Fruit fly (Drosophila melanogaster): ENCODE results near the gene Gli.
A peak's percentile ranks its signal among the peaks of the same experiment; 100 is the strongest.

Gene Gli

dm6 chr2L:15773013-15773412, 10.5 kb upstream of the Gli start, which contains the start of gene CG31826:
Gene CG31826 (minus strand): TSS chr2L:15773113.
- TF ChIP-seq CG9948 (tag; optimal IDR thresholded peaks at IDR 0.05) (no peak), rn (GFP tag; IDR thresholded peaks at IDR 0.05) (no peak), Pif1A (GFP tag; optimal IDR thresholded peaks at IDR 0.05) (no peak), CG32121 (GFP tag; IDR thresholded peaks at IDR 0.05) (no peak), CG17806 (tag; optimal IDR thresholded peaks at IDR 0.05) (no peak), CG8159 (tag; optimal IDR thresholded peaks at IDR 0.05) (no peak), CG34367 (tag; optimal IDR thresholded peaks at IDR 0.05) (no peak), Ets98B (GFP tag; IDR thresholded peaks at IDR 0.05) (no peak), Snoo (tag; optimal IDR thresholded peaks at IDR 0.05) (no peak), fd96Ca (GFP tag; IDR thresholded peaks at IDR 0.05) (no peak), CG15710 (tag; optimal IDR thresholded peaks at IDR 0.05) (no peak), EcR (GFP tag; optimal IDR thresholded peaks at IDR 0.05) (no peak), CG14655 (GFP tag; optimal IDR thresholded peaks at IDR 0.05) (no peak), Pif1B (GFP tag; optimal IDR thresholded peaks at IDR 0.05) (no peak), CG4496 (GFP tag; IDR thresholded peaks at IDR 0.05) (no peak), CG12605 (GFP tag; IDR thresholded peaks at IDR 0.05) (no peak)

dm6 chr2L:15770978-15771377, 8.4 kb upstream of the Gli start, which contains the start of gene Ku80:
Gene Ku80 (minus strand): TSS chr2L:15771159.
- TF ChIP-seq CG14655 (GFP tag; optimal IDR thresholded peaks at IDR 0.05) (no peak), CG12605 (GFP tag; IDR thresholded peaks at IDR 0.05) (no peak), D1 (tag; optimal IDR thresholded peaks at IDR 0.05) (peak; percentile 29)

dm6 chr2L:15768097-15768496, 5.5 kb upstream of the Gli start, which contains the start of gene wek:
Gene wek (minus strand): TSS chr2L:15768349.
- TF ChIP-seq CG15710 (tag; optimal IDR thresholded peaks at IDR 0.05) (no peak), CG4496 (GFP tag; IDR thresholded peaks at IDR 0.05) (no peak), CG14655 (GFP tag; optimal IDR thresholded peaks at IDR 0.05) (no peak), EcR (GFP tag; optimal IDR thresholded peaks at IDR 0.05) (no peak), Ets98B (GFP tag; IDR thresholded peaks at IDR 0.05) (no peak), CG17806 (tag; optimal IDR thresholded peaks at IDR 0.05) (no peak), CG10348 (GFP tag; IDR thresholded peaks at IDR 0.05) (no peak), gl (tag; optimal IDR thresholded peaks at IDR 0.05) (no peak), rn (GFP tag; IDR thresholded peaks at IDR 0.05) (no peak), CG9948 (tag; optimal IDR thresholded peaks at IDR 0.05) (no peak), CG8159 (tag; optimal IDR thresholded peaks at IDR 0.05) (no peak), CG12605 (GFP tag; IDR thresholded peaks at IDR 0.05) (no peak; the same call in none of the 2 replicates), Snoo (tag; optimal IDR thresholded peaks at IDR 0.05) (no peak), CG8301 (tag; optimal IDR thresholded peaks at IDR 0.05) (no peak), Pif1B (GFP tag; optimal IDR thresholded peaks at IDR 0.05) (no peak), CG32121 (GFP tag; IDR thresholded peaks at IDR 0.05) (no peak), Pif1A (GFP tag; optimal IDR thresholded peaks at IDR 0.05) (no peak), CG13204 (GFP tag; optimal IDR thresholded peaks at IDR 0.05) (no peak), D1 (tag; optimal IDR thresholded peaks at IDR 0.05) (no peak), fd96Ca (GFP tag; IDR thresholded peaks at IDR 0.05) (no peak)

- TF ChIP-seq Ets98B (GFP tag; IDR thresholded peaks at IDR 0.05) (no peak), CG10348 (GFP tag; IDR thresholded peaks at IDR 0.05) (no peak), CG13204 (GFP tag; optimal IDR thresholded peaks at IDR 0.05) (no peak), Pif1B (GFP tag; optimal IDR thresholded peaks at IDR 0.05) (no peak), CG15710 (tag; optimal IDR thresholded peaks at IDR 0.05) (no peak), Snoo (tag; optimal IDR thresholded peaks at IDR 0.05) (no peak), CG34367 (tag; optimal IDR thresholded peaks at IDR 0.05) (no peak), D1 (tag; optimal IDR thresholded peaks at IDR 0.05) (no peak), CG4496 (GFP tag; IDR thresholded peaks at IDR 0.05) (no peak), CG12605 (GFP tag; IDR thresholded peaks at IDR 0.05) (no peak), fd96Ca (GFP tag; IDR thresholded peaks at IDR 0.05) (no peak), rn (GFP tag; IDR thresholded peaks at IDR 0.05) (no peak), Pif1A (GFP tag; optimal IDR thresholded peaks at IDR 0.05) (no peak)
Observed at dm6 chr2L:15764029-15764428, 1.5 kb upstream of the Gli start, which contains the start of gene CG3793. Gene CG3793 (plus strand): TSS chr2L:15764220.

dm6 chr2L:15763401-15763800, 843 bp upstream of the Gli start:
- no peak for TF ChIP-seq CG13204 (GFP tag; optimal IDR thresholded peaks at IDR 0.05)
- no peak for TF ChIP-seq fd96Ca (GFP tag; IDR thresholded peaks at IDR 0.05)
- TF ChIP-seq Ets98B (GFP tag; IDR thresholded peaks at IDR 0.05), result no peak
- TF ChIP-seq CG17806 (tag; optimal IDR thresholded peaks at IDR 0.05), result no peak
- no peak for TF ChIP-seq rn (GFP tag; IDR thresholded peaks at IDR 0.05)
- no peak for TF ChIP-seq CG9948 (tag; optimal IDR thresholded peaks at IDR 0.05)

- TF ChIP-seq CG9948 (tag; optimal IDR thresholded peaks at IDR 0.05) (peak; percentile 81), CG10348 (GFP tag; IDR thresholded peaks at IDR 0.05) (no peak), rn (GFP tag; IDR thresholded peaks at IDR 0.05) (peak; percentile 59), CG14655 (GFP tag; optimal IDR thresholded peaks at IDR 0.05) (no peak), CG13204 (GFP tag; optimal IDR thresholded peaks at IDR 0.05) (no peak), fd96Ca (GFP tag; IDR thresholded peaks at IDR 0.05) (0 out of 3 replicates have a peak, but pooled peaks have one; percentile 62), gl (tag; optimal IDR thresholded peaks at IDR 0.05) (peak; percentile 14), Ets98B (GFP tag; IDR thresholded peaks at IDR 0.05) (peak; percentile 81), EcR (GFP tag; optimal IDR thresholded peaks at IDR 0.05) (peak; percentile 83), Pif1A (GFP tag; optimal IDR thresholded peaks at IDR 0.05) (no peak), Pif1B (GFP tag; optimal IDR thresholded peaks at IDR 0.05) (peak; percentile 63), CG4496 (GFP tag; IDR thresholded peaks at IDR 0.05) (peak; percentile 83), CG8159 (tag; optimal IDR thresholded peaks at IDR 0.05) (peak; percentile 87), Snoo (tag; optimal IDR thresholded peaks at IDR 0.05) (peak; percentile 78), CG32121 (GFP tag; IDR thresholded peaks at IDR 0.05) (peak; percentile 85), CG15710 (tag; optimal IDR thresholded peaks at IDR 0.05) (peak; percentile 81), D1 (tag; optimal IDR thresholded peaks at IDR 0.05) (peak; percentile 17), CG12605 (GFP tag; IDR thresholded peaks at IDR 0.05) (peak; percentile 75), CG17806 (tag; optimal IDR thresholded peaks at IDR 0.05) (peak; percentile 79), CG34367 (tag; optimal IDR thresholded peaks at IDR 0.05) (peak; percentile 64), CG8301 (tag; optimal IDR thresholded peaks at IDR 0.05) (peak; percentile 76)
Observed at dm6 chr2L:15761409-15762407, 850 bp downstream of the Gli start.

All from whole organism, pupa.